Fruit fly (Drosophila melanogaster) whole organism, adult: Measurements from ENCODE around the gene CG12105.

Source experiments
- CG12768 ChIP-seq: fragments of 200-800 bp; sonication (Bioruptor generic); optimal IDR thresholded peaks from 2 replicates; lab custom pipeline; 2017; ENCODE audit warnings: missing biosample characterization, missing genetic modification characterization, mild to moderate bottlenecking, moderate library complexity, missing genetic modification reagents
- CG7045 ChIP-seq: fragments of 200-800 bp; sonication (Bioruptor generic); optimal IDR thresholded peaks from 2 replicates; lab custom pipeline; 2017; ENCODE audit warnings: missing biosample characterization, mild to moderate bottlenecking, missing genetic modification characterization
- CG7101 ChIP-seq: fragments of 200-800 bp; sonication (Bioruptor generic); optimal IDR thresholded peaks from 2 replicates; lab custom pipeline; 2018; ENCODE audit warnings: missing biosample characterization, mild to moderate bottlenecking, missing genetic modification characterization, moderate library complexity
- Clk ChIP-seq: fragments of 200-800 bp; sonication (Bioruptor generic); optimal IDR thresholded peaks from 2 replicates; lab custom pipeline; 2017; ENCODE audit warnings: missing biosample characterization, missing genetic modification characterization
- Crg-1 ChIP-seq: fragments of 200-800 bp; sonication (Bioruptor generic); optimal IDR thresholded peaks from 2 replicates; lab custom pipeline; 2016; ENCODE audit warnings: missing biosample characterization, missing genetic modification characterization
- Mnt ChIP-seq: fragments of 200-800 bp; sonication (Bioruptor generic); optimal IDR thresholded peaks from 2 replicates; lab custom pipeline; 2016; ENCODE audit warnings: missing biosample characterization, mild to moderate bottlenecking, missing genetic modification characterization
- kay ChIP-seq: fragments of 200-800 bp; sonication (Bioruptor generic); peaks from one replicate; lab custom pipeline; 2016; ENCODE audit warnings: missing biosample characterization, missing genetic modification characterization, borderline replicate concordance
- pad ChIP-seq: fragments of 200-800 bp; sonication (Bioruptor generic); optimal IDR thresholded peaks from 3 replicates; lab custom pipeline; 2017; ENCODE audit warnings: missing biosample characterization, missing genetic modification characterization, mild to moderate bottlenecking, moderate library complexity, missing genetic modification reagents
- tj ChIP-seq: fragments of 200-800 bp; sonication (Bioruptor generic); optimal IDR thresholded peaks from 3 replicates; lab custom pipeline; 2017; ENCODE audit warnings: missing biosample characterization, mild to moderate bottlenecking, missing genetic modification characterization, moderate library complexity
- toe ChIP-seq: fragments of 200-800 bp; sonication (Bioruptor generic); optimal IDR thresholded peaks from 2 replicates; lab custom pipeline; 2016; ENCODE audit warnings: missing biosample characterization, missing genetic modification characterization

dm6 chr3L:1569162-1569965, 46.2 kb downstream of the CG12105 start, which contains the start of gene Tmep:
- TF ChIP-seq CG12768 (GFP tag; lab: Kevin White, UChicago): no peak
- no peak for TF ChIP-seq Clk
- no peak for TF ChIP-seq Crg-1
- TF ChIP-seq CG7045 (GFP tag; lab: Kevin White, UChicago): no peak
- no peak for TF ChIP-seq toe (GFP tag; lab: Kevin White, UChicago)
- no peak for TF ChIP-seq kay (GFP tag; lab: Kevin White, UChicago)
- TF ChIP-seq CG7101: no peak
- peak; percentile 5 for TF ChIP-seq Mnt (GFP tag; lab: Kevin White, UChicago)
- TF ChIP-seq pad (GFP tag; lab: Kevin White, UChicago): no peak
- TF ChIP-seq tj (GFP tag; lab: Kevin White, UChicago): peak; percentile 61
